Fruit fly (Drosophila melanogaster): ENCODE data around the gene CTCF.

CTCF gene

DNA sequence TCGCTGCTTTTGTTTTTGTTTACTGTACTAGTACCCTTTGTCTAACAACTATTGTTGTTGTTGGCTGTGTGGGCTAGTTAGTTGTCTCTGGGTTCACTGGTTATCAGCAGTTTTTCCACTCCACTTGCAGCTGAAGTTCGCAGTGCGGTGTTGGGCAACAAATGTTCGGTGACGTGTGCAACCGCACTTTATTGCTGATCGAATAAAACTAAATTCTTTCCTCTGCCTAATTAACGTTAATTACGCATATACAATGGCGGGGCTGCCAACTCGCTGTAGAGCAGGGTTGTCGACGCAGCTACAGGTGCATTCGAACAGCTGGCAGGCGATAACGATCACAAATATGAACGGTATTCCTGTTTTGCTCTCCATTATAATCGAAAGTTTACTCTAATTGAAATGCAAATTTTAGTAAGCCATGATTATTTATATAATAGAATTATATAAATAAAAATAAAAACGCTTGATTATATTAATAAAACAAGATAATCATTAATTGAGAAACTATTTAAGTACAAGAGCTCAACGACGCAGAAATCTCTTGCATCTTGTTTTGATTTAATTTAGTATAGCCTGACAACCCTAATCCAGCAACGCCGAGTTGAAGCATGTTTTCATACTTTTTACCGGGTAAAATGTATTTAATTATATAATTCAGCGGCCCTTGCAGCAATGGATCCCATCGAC lies 27.8 kb downstream of the CTCF start, which contains the start of the genes mrva, CG42307 and mus312 (continued):
- TF ChIP-seq Hr39 (GFP tag; optimal IDR thresholded peaks at IDR 0.05) (no peak), CG6792 (GFP tag; optimal IDR thresholded peaks at IDR 0.05) (peak; percentile 70), CG8119 (GFP tag; IDR thresholded peaks at IDR 0.05) (peak; percentile 80), lz (GFP tag; optimal IDR thresholded peaks at IDR 0.05) (peak; percentile 62), fd85E (GFP tag; optimal IDR thresholded peaks at IDR 0.05) (no peak), ss (GFP tag; optimal IDR thresholded peaks at IDR 0.05) (no peak), CG34406 (GFP tag; optimal IDR thresholded peaks at IDR 0.05) (peak; percentile 81), CG31627 (GFP tag; optimal IDR thresholded peaks at IDR 0.05) (peak; percentile 44), CG16779 (tag; optimal IDR thresholded peaks at IDR 0.05) (no peak), CG8632 (GFP tag; optimal IDR thresholded peaks at IDR 0.05) (peak; percentile 86), Lpt (GFP tag; optimal IDR thresholded peaks at IDR 0.05) (no peak), vri (GFP tag; optimal IDR thresholded peaks at IDR 0.05) (no peak), fkh (GFP tag; optimal IDR thresholded peaks at IDR 0.05) (no peak), Gug (GFP tag; IDR thresholded peaks at IDR 0.05) (peak; percentile 77), Eip75B (GFP tag; optimal IDR thresholded peaks at IDR 0.05) (no peak)

DNA sequence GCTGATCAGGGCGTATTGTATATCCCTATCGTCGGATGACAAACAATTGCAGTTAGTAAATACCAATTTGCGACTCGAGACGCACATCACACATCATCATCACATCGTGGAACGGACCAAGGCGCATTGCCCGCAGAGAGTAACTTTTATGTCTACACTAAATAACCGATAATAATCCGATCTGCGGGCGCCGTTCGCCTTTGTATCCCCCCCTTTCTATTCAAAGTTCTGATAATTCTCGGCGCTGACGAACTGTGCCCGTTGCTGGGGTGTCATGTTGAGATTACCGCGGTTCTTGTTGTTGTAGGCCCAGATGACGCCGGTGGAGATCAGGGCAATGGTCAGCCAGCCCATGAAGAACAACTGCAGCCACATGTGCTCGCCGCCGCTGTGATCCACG lies 29.8 kb downstream of the CTCF start:
- no peak for TF ChIP-seq Met (GFP tag; optimal IDR thresholded peaks at IDR 0.05)

- TF ChIP-seq CG6276 (GFP tag; optimal IDR thresholded peaks at IDR 0.05) (no peak), achi (GFP tag; optimal IDR thresholded peaks at IDR 0.05) (peak; percentile 39), lz (GFP tag; optimal IDR thresholded peaks at IDR 0.05) (peak; percentile 60), Eip93F (GFP tag; optimal IDR thresholded peaks at IDR 0.05) (no peak), Gug (GFP tag; IDR thresholded peaks at IDR 0.05) (peak; percentile 60), Hr39 (GFP tag; optimal IDR thresholded peaks at IDR 0.05) (peak; percentile 57), acj6 (GFP tag; optimal IDR thresholded peaks at IDR 0.05) (peak; percentile 57), CG3032 (tag; optimal IDR thresholded peaks at IDR 0.05) (peak; percentile 58), svp (GFP tag) (no peak), salr (GFP tag; optimal IDR thresholded peaks at IDR 0.05) (no peak), Sox14 (GFP tag; optimal IDR thresholded peaks at IDR 0.05) (peak; percentile 61), Ets21C (GFP tag; optimal IDR thresholded peaks at IDR 0.05) (no peak), CG32006 (GFP tag; optimal IDR thresholded peaks at IDR 0.05) (no peak), CG1621 (tag; optimal IDR thresholded peaks at IDR 0.05) (peak; percentile 1), pdm3 (GFP tag; optimal IDR thresholded peaks at IDR 0.05) (no peak), Sox15 (GFP tag; optimal IDR thresholded peaks at IDR 0.05) (peak; percentile 45), CG4318 (GFP tag; optimal IDR thresholded peaks at IDR 0.05) (no peak), Blimp-1 (GFP tag; optimal IDR thresholded peaks at IDR 0.05) (no peak), Lpt (GFP tag; optimal IDR thresholded peaks at IDR 0.05) (no peak), net (GFP tag; optimal IDR thresholded peaks at IDR 0.05) (peak; percentile 16), CG11902 (GFP tag; optimal IDR thresholded peaks at IDR 0.05) (peak; percentile 44), fd59A (GFP tag; optimal IDR thresholded peaks at IDR 0.05) (no peak), Smox (GFP tag; optimal IDR thresholded peaks at IDR 0.05) (no peak), cyc (GFP tag; optimal IDR thresholded peaks at IDR 0.05) (peak; percentile 64), CG10669 (GFP tag; optimal IDR thresholded peaks at IDR 0.05) (peak; percentile 6), CG15336 (GFP tag; IDR thresholded peaks at IDR 0.05) (no peak), CG34406 (GFP tag; optimal IDR thresholded peaks at IDR 0.05) (peak; percentile 32), Sox102F (GFP tag; optimal IDR thresholded peaks at IDR 0.05) (no peak), dsx (GFP tag; optimal IDR thresholded peaks at IDR 0.05; ENCODE audit: poor library complexity, severe bottlenecking) (peak; percentile 6), CG6792 (GFP tag; optimal IDR thresholded peaks at IDR 0.05) (peak; percentile 10), Ets96B (tag; optimal IDR thresholded peaks at IDR 0.05) (peak; percentile 33), esn (GFP tag; optimal IDR thresholded peaks at IDR 0.05) (peak; percentile 54), OdsH (GFP tag; optimal IDR thresholded peaks at IDR 0.05) (no peak), CG6163 (GFP tag; IDR thresholded peaks at IDR 0.05) (peak; percentile 55; the same call in 1 of the 3 replicates), CG31627 (GFP tag; optimal IDR thresholded peaks at IDR 0.05) (peak; percentile 63), Eip78C (GFP tag) (peak; percentile 76), CG8319 (GFP tag; optimal IDR thresholded peaks at IDR 0.05) (no peak), CG6808 (GFP tag; optimal IDR thresholded peaks at IDR 0.05) (no peak)
Observed at dm6 chr3L:7323348-7323747, 33.2 kb downstream of the CTCF start, which contains the start of the genes RhoGEF4 and Rint1. Gene RhoGEF4 (minus strand): TSS chr3L:7323411. Gene Rint1 (plus strand): TSS chr3L:7323619.
